Fruit fly (Drosophila melanogaster) S2 (cell line): ENCODE results near the gene Est-Q.

Experiments
- CG8478 ChIP-seq: fragments of >200 bp; optimal IDR thresholded peaks from 2 replicates; lab custom pipeline; 2018
- CTCF ChIP-seq, 2 experiments: fragments of >200 bp; optimal IDR thresholded peaks; 2 replicates each; lab custom pipeline; 2018

DNA sequence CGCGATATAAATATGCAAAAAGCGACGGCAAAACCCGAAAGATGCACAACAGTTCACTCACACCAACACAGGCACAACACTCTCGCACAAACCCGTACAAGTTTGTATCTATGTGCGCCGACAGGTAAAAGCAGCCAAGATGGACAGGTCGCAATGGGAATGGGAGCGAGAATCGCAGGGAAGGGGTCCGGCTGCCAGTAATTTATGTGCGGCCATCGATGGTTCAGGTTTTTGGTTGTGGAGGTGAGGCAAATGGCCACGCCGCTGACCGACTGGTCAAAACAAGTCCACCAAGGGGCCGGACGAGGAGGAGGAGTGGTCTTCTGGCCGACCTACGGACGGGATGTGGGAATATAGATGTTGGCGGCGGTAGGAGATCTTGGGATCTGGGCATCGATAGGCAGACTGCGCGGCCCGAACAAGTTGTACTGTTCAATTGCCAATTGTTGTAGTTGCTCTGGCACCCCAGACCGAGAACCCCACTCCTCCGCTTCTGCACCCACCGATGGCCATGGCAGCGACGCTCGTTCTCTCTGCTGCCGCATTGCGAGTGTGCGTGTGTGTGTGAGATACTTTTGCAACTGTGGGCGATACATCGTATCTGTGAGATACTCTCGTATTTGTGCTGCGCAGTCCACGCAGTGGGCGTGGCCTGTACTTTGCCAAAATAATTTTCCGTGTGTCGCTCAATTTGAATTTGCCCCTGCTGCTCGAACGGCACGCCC, 40.9 kb upstream of the Est-Q start:
- TF ChIP-seq CG8478 (lab: Kevin White, UChicago) (no peak), CTCF (optimal IDR thresholded peaks at IDR 0.05; lab: Kevin White, UChicago) (no peak)
